Worm (Caenorhabditis elegans) whole organism, L4 larva: ENCODE data around the gene Y57E12AR.1.

Source experiments
- F37D6.2 ChIP-seq: sonication (generic microtip); optimal IDR thresholded peaks from 2 replicates; lab custom pipeline; 2016; ENCODE audit warnings: mild to moderate bottlenecking, missing genetic modification characterization, missing compliant biosample characterization
- F44E2.7 ChIP-seq: fragments of 200-800 bp; sonication (Bioruptor generic); IDR thresholded peaks from 2 replicates; pipeline ENCODE4 v2.1.2; 2022; ENCODE audit warnings: missing genetic modification characterization, missing compliant biosample characterization
- Y75B8A.6 ChIP-seq: fragments of 200-800 bp; sonication (Bioruptor generic); IDR thresholded peaks from 2 replicates; pipeline ENCODE4 v1.3.6; 2022; ENCODE audit warnings: missing genetic modification reagents, missing genetic modification characterization, missing compliant biosample characterization
- ZK546.5 ChIP-seq, 2 experiments: sonication (generic microtip); optimal IDR thresholded peaks; 2 replicates each; lab custom pipeline; 2017; ENCODE audit warnings: missing biosample characterization in 2 of 2, missing genetic modification characterization in 2 of 2
- aha-1 ChIP-seq: fragments of 150-350 bp; peaks from one replicate; lab custom pipeline; 2014; ENCODE audit warnings: missing biosample characterization, missing genetic modification characterization
- aly-2 ChIP-seq: sonication (generic microtip); optimal IDR thresholded peaks from 2 replicates; lab custom pipeline; 2018; ENCODE audit warnings: missing biosample characterization, missing genetic modification characterization
- ama-1 ChIP-seq: fragments of 150-350 bp; optimal IDR thresholded peaks from 2 replicates; lab custom pipeline; 2014; ENCODE audit warnings: inconsistent platforms, mixed read lengths
- ceh-28 ChIP-seq: fragments of 150-350 bp; optimal IDR thresholded peaks from 2 replicates; lab custom pipeline; 2014; ENCODE audit warnings: missing biosample characterization, missing genetic modification reagents, missing genetic modification characterization
- ceh-32 ChIP-seq: sonication (generic microtip); optimal IDR thresholded peaks from 2 replicates; lab custom pipeline; 2016; ENCODE audit warnings: mild to moderate bottlenecking, missing genetic modification characterization, missing compliant biosample characterization; ENCODE audit not compliant: poor library complexity
- ceh-44 ChIP-seq: fragments of 200-800 bp; sonication (Bioruptor generic); IDR thresholded peaks from 2 replicates; pipeline ENCODE4 v1.3.6; 2022; ENCODE audit warnings: missing genetic modification reagents, missing genetic modification characterization, missing compliant biosample characterization
- ceh-62 ChIP-seq: sonication (generic microtip); optimal IDR thresholded peaks from 2 replicates; lab custom pipeline; 2017; ENCODE audit warnings: missing biosample characterization, missing genetic modification characterization
- daf-16 ChIP-seq, 3 experiments: sonication (generic microtip); optimal IDR thresholded peaks; 2 replicates each; lab custom pipeline; 2016 to 2017; ENCODE audit warnings: missing genetic modification characterization in 3 of 3, missing genetic modification reagents in 3 of 3, mild to moderate bottlenecking in 2 of 3, missing compliant biosample characterization in 2 of 3, missing biosample characterization in 1 of 3, moderate library complexity in 1 of 3
- daf-8 ChIP-seq: fragments of 200-800 bp; sonication (Bioruptor generic); IDR thresholded peaks from 2 replicates; pipeline ENCODE4 v1.3.6; 2022; ENCODE audit warnings: missing genetic modification characterization, missing compliant biosample characterization
- dmd-8 ChIP-seq: fragments of 200-800 bp; sonication (Bioruptor generic); IDR thresholded peaks from 2 replicates; pipeline ENCODE4 v1.3.6; 2022; ENCODE audit warnings: missing genetic modification characterization, missing compliant biosample characterization
- dpl-1 ChIP-seq: fragments of 150-350 bp; optimal IDR thresholded peaks from 2 replicates; lab custom pipeline; 2014; ENCODE audit warnings: missing biosample characterization, missing genetic modification reagents, missing genetic modification characterization
- dve-1 ChIP-seq: sonication (generic microtip); optimal IDR thresholded peaks from 2 replicates; lab custom pipeline; 2017; ENCODE audit warnings: antibody characterized with exemption, mild to moderate bottlenecking, missing genetic modification characterization, missing compliant biosample characterization; ENCODE audit not compliant: insufficient read depth
- egl-27 ChIP-seq: sonication (generic microtip); optimal IDR thresholded peaks from 3 replicates; lab custom pipeline; 2017; ENCODE audit warnings: missing biosample characterization, missing genetic modification reagents, missing genetic modification characterization
- hif-1 ChIP-seq, 2 experiments: sonication (generic microtip); optimal IDR thresholded peaks; 2 replicates each; lab custom pipeline; 2016 to 2017; ENCODE audit warnings: missing compliant biosample characterization in 2 of 2, missing genetic modification characterization in 2 of 2, missing genetic modification reagents in 2 of 2, missing genotype in 2 of 2, mild to moderate bottlenecking in 1 of 2
- hlh-11 ChIP-seq: fragments of 200-800 bp; sonication (Bioruptor generic); optimal IDR thresholded peaks from 2 replicates; lab custom pipeline; 2018; ENCODE audit warnings: mild to moderate bottlenecking, missing genetic modification characterization, missing compliant biosample characterization
- hlh-30 ChIP-seq: sonication (generic microtip); optimal IDR thresholded peaks from 2 replicates; lab custom pipeline; 2017; ENCODE audit warnings: antibody characterized with exemption, mild to moderate bottlenecking, missing genetic modification characterization, missing compliant biosample characterization; ENCODE audit not compliant: insufficient read depth
- hmg-1.1 ChIP-seq: fragments of 200-800 bp; sonication (Bioruptor generic); IDR thresholded peaks from 2 replicates; pipeline ENCODE4 v1.3.6; 2022; ENCODE audit warnings: missing genetic modification reagents, missing genetic modification characterization, missing compliant biosample characterization
- lim-7 ChIP-seq: fragments of 200-800 bp; sonication (Bioruptor generic); IDR thresholded peaks from 2 replicates; pipeline ENCODE4 v1.3.6; 2022; ENCODE audit warnings: missing genetic modification characterization, missing compliant biosample characterization
- lin-1 ChIP-seq: fragments of 200-800 bp; sonication (Bioruptor generic); IDR thresholded peaks from 2 replicates; pipeline ENCODE4 v1.3.6; 2022; ENCODE audit warnings: missing genetic modification reagents, missing genetic modification characterization, missing compliant biosample characterization
- lin-15B ChIP-seq: fragments of 150-350 bp; sonication (generic microtip); optimal IDR thresholded peaks from 3 replicates; lab custom pipeline; 2014; ENCODE audit warnings: missing biosample characterization, missing genetic modification characterization
- lin-29 ChIP-seq: fragments of 200-800 bp; sonication (Bioruptor generic); IDR thresholded peaks from 2 replicates; pipeline ENCODE4 v1.3.6; 2022; ENCODE audit warnings: missing genetic modification reagents, missing genetic modification characterization, missing compliant biosample characterization
- lin-39 ChIP-seq: fragments of 150-350 bp; optimal IDR thresholded peaks from 2 replicates; lab custom pipeline; 2014; ENCODE audit warnings: missing biosample characterization, missing genetic modification reagents, missing genetic modification characterization
- lir-3 ChIP-seq: sonication (generic microtip); optimal IDR thresholded peaks from 2 replicates; lab custom pipeline; 2016; ENCODE audit warnings: mild to moderate bottlenecking, missing genetic modification characterization, missing compliant biosample characterization
- lsy-2 ChIP-seq, 2 experiments: fragments of 150-350 bp in 1 of 2; sonication (generic microtip) in 1 of 2; optimal IDR thresholded peaks; 2 replicates each; lab custom pipeline; 2014 to 2017; ENCODE audit warnings: missing biosample characterization in 2 of 2, missing genetic modification characterization in 2 of 2
- madf-5 ChIP-seq, 2 experiments: fragments of 200-800 bp; sonication (Bioruptor generic); IDR thresholded peaks; 2 replicates each; pipeline ENCODE4 v1.3.6; 2022; ENCODE audit warnings: missing compliant biosample characterization in 2 of 2, missing genetic modification characterization in 2 of 2
- mdl-1 ChIP-seq, 2 experiments: fragments of 150-350 bp in 1 of 2; sonication (generic microtip) in 1 of 2; optimal IDR thresholded peaks; 2 replicates each; lab custom pipeline; 2014 to 2017; ENCODE audit warnings: missing biosample characterization in 2 of 2, missing genetic modification characterization in 2 of 2
- mep-1 ChIP-seq: fragments of 150-350 bp; sonication (generic microtip); optimal IDR thresholded peaks from 3 replicates; lab custom pipeline; 2014; ENCODE audit warnings: missing biosample characterization, missing genetic modification characterization
- mxl-3 ChIP-seq: fragments of 200-800 bp; sonication (Bioruptor generic); optimal IDR thresholded peaks from 2 replicates; lab custom pipeline; 2018; ENCODE audit warnings: mild to moderate bottlenecking, missing genetic modification characterization, missing compliant biosample characterization
- nhr-102 ChIP-seq: sonication (generic microtip); optimal IDR thresholded peaks from 2 replicates; lab custom pipeline; 2016; ENCODE audit warnings: mild to moderate bottlenecking, missing genetic modification characterization, moderate library complexity, missing compliant biosample characterization
- nhr-11 ChIP-seq: fragments of 150-350 bp; optimal IDR thresholded peaks from 2 replicates; lab custom pipeline; 2014; ENCODE audit warnings: missing biosample characterization, missing genetic modification characterization
- nhr-237 ChIP-seq: sonication (generic microtip); optimal IDR thresholded peaks from 2 replicates; lab custom pipeline; 2017; ENCODE audit warnings: missing biosample characterization, missing genetic modification characterization
- nhr-28 ChIP-seq: fragments of 150-350 bp; optimal IDR thresholded peaks from 2 replicates; lab custom pipeline; 2014; ENCODE audit warnings: missing biosample characterization, missing genetic modification characterization
- nhr-6 ChIP-seq: fragments of 150-350 bp; optimal IDR thresholded peaks from 2 replicates; lab custom pipeline; 2014; ENCODE audit warnings: missing biosample characterization, missing genetic modification characterization
- nhr-77 ChIP-seq: fragments of 150-350 bp; optimal IDR thresholded peaks from 2 replicates; lab custom pipeline; 2014; ENCODE audit warnings: missing biosample characterization, missing genetic modification characterization
- pha-4 ChIP-seq, 2 experiments: fragments of 150-350 bp in 1 of 2; fragments of 200-800 bp in 1 of 2; sonication (Bioruptor generic) in 1 of 2; IDR thresholded peaks in 1 of 2; optimal IDR thresholded peaks in 1 of 2; 2 replicates each; pipeline versions ENCODE4 v1.3.6 to Lab custom; 2014 to 2022; ENCODE audit warnings: missing genetic modification characterization in 2 of 2, missing genetic modification reagents in 2 of 2, missing biosample characterization in 1 of 2, missing compliant biosample characterization in 1 of 2
- skn-1 ChIP-seq: fragments of 150-350 bp; optimal IDR thresholded peaks from 2 replicates; lab custom pipeline; 2014; ENCODE audit warnings: missing biosample characterization, missing genetic modification characterization
- snpc-1.2 ChIP-seq: fragments of 200-800 bp; sonication (Bioruptor generic); IDR thresholded peaks from 2 replicates; pipeline ENCODE4 v1.3.6; 2022; ENCODE audit warnings: missing genetic modification reagents, missing genetic modification characterization, missing compliant biosample characterization
- tag-97 ChIP-seq: fragments of 200-800 bp; sonication (Bioruptor generic); IDR thresholded peaks from 2 replicates; pipeline ENCODE4 v1.3.6; 2022; ENCODE audit warnings: missing genetic modification characterization, missing compliant biosample characterization
- vab-7 ChIP-seq: fragments of 200-800 bp; sonication (Bioruptor generic); IDR thresholded peaks from 2 replicates; pipeline ENCODE4 v1.3.6; 2022; ENCODE audit warnings: missing genetic modification reagents, missing genetic modification characterization, missing compliant biosample characterization
- zag-1 ChIP-seq: fragments of 150-350 bp; optimal IDR thresholded peaks from 2 replicates; lab custom pipeline; 2014; ENCODE audit warnings: missing biosample characterization, missing genetic modification characterization
- ztf-11 ChIP-seq: fragments of 150-350 bp; optimal IDR thresholded peaks from 2 replicates; lab custom pipeline; 2014; ENCODE audit warnings: missing biosample characterization, missing genetic modification characterization
- ztf-7 ChIP-seq: fragments of 150-350 bp; optimal IDR thresholded peaks from 2 replicates; lab custom pipeline; 2014; ENCODE audit warnings: missing biosample characterization, missing genetic modification characterization

Y57E12AR.1 gene

DNA sequence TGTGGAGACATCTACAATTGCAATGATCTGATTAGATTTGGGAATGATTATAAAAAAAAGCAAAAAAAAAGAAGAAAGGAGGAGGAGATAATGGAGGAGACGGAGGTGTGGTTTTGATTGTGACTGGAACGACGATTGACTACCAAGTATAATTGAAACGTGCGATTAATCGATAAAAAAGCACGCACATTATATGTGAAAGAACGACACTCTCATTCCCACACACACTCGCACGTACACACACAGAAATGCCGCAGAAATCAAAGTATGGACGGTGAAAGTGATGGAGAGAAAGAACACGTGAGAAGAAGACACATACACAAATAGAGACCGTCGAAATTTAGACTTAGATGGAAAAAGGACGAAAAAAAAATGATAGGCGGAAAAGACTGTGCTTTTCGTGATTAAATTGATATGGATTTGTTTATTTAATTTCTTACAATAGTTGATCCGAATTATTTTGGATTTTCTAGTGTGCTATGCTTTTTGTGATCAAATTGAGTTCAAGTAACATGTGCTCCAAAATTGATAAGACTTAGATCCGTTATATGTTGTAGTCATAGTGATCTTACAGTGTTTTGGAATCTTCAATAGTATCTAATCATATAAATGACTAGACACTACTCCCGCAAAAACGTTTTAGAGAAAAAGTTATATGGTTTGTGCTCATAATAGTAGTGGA is 28.7 kb upstream of the Y57E12AR.1 start, which contains the start of gene nhr-135 (continued):
- no peak for TF ChIP-seq lin-15B (tag; lab: Kevin White, UChicago)
- TF ChIP-seq Y75B8A.6, result no peak
- TF ChIP-seq nhr-237 (tag; lab: Kevin White, UChicago), result no peak
- TF ChIP-seq nhr-6 (tag; lab: Kevin White, UChicago), result peak; percentile 6
- peak; percentile 78 for TF ChIP-seq dve-1

DNA sequence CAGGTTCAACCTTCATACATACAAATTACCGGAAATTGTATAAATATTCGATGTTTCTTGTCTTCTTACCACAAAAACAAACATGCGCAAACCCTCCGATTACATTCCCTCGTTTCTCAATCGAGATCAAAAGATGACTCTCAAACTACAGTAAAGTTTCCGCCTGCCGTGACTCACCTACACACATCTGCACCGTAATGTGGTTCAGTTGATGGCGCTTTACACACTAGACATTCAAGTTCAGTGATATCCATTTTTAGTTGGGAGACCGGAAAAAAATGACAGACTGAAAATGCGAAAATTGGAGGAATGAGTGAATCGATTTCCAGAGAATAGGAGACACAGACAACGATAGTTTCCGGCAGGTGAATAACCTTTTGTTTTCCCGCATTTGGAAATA is 26.2 kb upstream of the Y57E12AR.1 start, which contains the start of gene nhr-286:
Gene nhr-286, minus strand, starts transcription at position 324 of the 400 bp plus-strand sequence.
- no peak for TF ChIP-seq daf-16 (GFP tag; optimal IDR thresholded peaks at IDR 0.05; lab: Kevin White, UChicago)
- TF ChIP-seq daf-16 (tag; optimal IDR thresholded peaks at IDR 0.05; lab: Kevin White, UChicago), result no peak
- TF ChIP-seq ama-1 (lab: Kevin White, UChicago), result peak; percentile 25
- TF ChIP-seq nhr-28 (tag; lab: Kevin White, UChicago), result no peak
- no peak for TF ChIP-seq aly-2 (tag; lab: Kevin White, UChicago)
- TF ChIP-seq hlh-30 (tag; lab: Kevin White, UChicago), result peak; percentile 13
- peak; percentile 32 for TF ChIP-seq dve-1
- no peak for TF ChIP-seq ztf-7

DNA sequence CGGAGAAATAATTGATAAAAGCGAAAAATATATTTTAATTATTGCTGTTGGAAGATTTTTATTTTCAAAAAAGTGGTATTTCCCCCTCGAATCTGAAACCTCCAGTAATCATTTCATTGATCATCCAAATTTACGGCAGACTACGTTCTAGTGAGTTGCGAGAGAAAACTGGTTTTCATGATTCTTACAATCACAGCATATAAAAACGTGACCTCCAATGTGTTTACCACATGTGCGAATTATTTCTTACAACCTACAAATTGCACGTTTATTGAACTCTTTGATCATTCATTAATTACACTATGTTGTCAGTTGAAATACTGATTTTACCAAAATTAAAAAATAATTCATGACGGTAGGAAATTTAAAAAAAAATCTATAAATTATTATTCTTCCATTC is 24.1 kb upstream of the Y57E12AR.1 start:
- TF ChIP-seq vab-7 (no peak), snpc-1.2 (GFP tag; lab: Robert Waterston, UW) (no peak), lin-39 (no peak), lin-29 (GFP tag; lab: Robert Waterston, UW) (no peak), daf-8 (no peak), nhr-11 (tag; lab: Kevin White, UChicago) (no peak), skn-1 (no peak), mxl-3 (peak; percentile 92), lir-3 (no peak), nhr-102 (tag; lab: Kevin White, UChicago) (peak; percentile 58), ceh-32 (no peak), egl-27 (no peak), pha-4 (GFP tag; IDR thresholded peaks at IDR 0.05; lab: Robert Waterston, UW) (no peak), pha-4 (tag; optimal IDR thresholded peaks at IDR 0.05; lab: Kevin White, UChicago) (no peak), hlh-30 (tag; lab: Kevin White, UChicago) (peak; percentile 80), ztf-11 (tag; lab: Kevin White, UChicago) (no peak), aha-1 (tag; lab: Kevin White, UChicago) (peak; percentile 87), lim-7 (GFP tag; lab: Robert Waterston, UW) (no peak), dpl-1 (peak; percentile 28), Y75B8A.6 (no peak), zag-1 (tag; lab: Kevin White, UChicago) (no peak), madf-5 (GFP tag; IDR thresholded peaks at IDR 0.05; lab: Robert Waterston, UW) (no peak), lin-1 (no peak), tag-97 (GFP tag; lab: Robert Waterston, UW) (no peak), ceh-28 (tag; lab: Kevin White, UChicago) (no peak), hif-1 (tag; optimal IDR thresholded peaks at IDR 0.05; lab: Kevin White, UChicago) (no peak), hlh-11 (tag; lab: Kevin White, UChicago) (peak; percentile 18), F44E2.7 (GFP tag; lab: Robert Waterston, UW) (no peak), mdl-1 (tag; optimal IDR thresholded peaks at IDR 0.05; lab: Kevin White, UChicago) (peak in 1 of 2 experiments; percentile 80), nhr-77 (peak; percentile 61), daf-16 (GFP tag; optimal IDR thresholded peaks at IDR 0.05; lab: Kevin White, UChicago) (no peak), daf-16 (tag; optimal IDR thresholded peaks at IDR 0.05; lab: Kevin White, UChicago) (peak; percentile 24), hmg-1.1 (GFP tag; lab: Robert Waterston, UW) (no peak), dmd-8 (GFP tag; lab: Robert Waterston, UW) (no peak), ceh-62 (no peak), ceh-44 (GFP tag; lab: Robert Waterston, UW) (no peak), F37D6.2 (no peak), lsy-2 (tag; optimal IDR thresholded peaks at IDR 0.05; lab: Kevin White, UChicago) (peak in 1 of 2 experiments; percentile 39), ZK546.5 (tag; optimal IDR thresholded peaks at IDR 0.05; lab: Kevin White, UChicago) (no peak), mep-1 (tag; lab: Kevin White, UChicago) (peak; percentile 40)
